Worm (Caenorhabditis elegans) whole organism, young adult: ENCODE measurements around the gene flp-2.

Experiments used
- F10E7.11 ChIP-seq: sonication (generic microtip); optimal IDR thresholded peaks from 2 replicates; lab custom pipeline; 2017; ENCODE audit warnings: mild to moderate bottlenecking, missing genetic modification characterization, moderate library complexity, missing compliant biosample characterization
- F22D6.2 ChIP-seq: sonication (generic microtip); optimal IDR thresholded peaks from 2 replicates; lab custom pipeline; 2016; ENCODE audit warnings: mild to moderate bottlenecking, missing genetic modification characterization, missing compliant biosample characterization
- F23B12.7 ChIP-seq: sonication (generic microtip); optimal IDR thresholded peaks from 2 replicates; lab custom pipeline; 2017; ENCODE audit warnings: missing genetic modification characterization, mild to moderate bottlenecking, missing compliant biosample characterization, antibody characterized with exemption, moderate library complexity; ENCODE audit not compliant: insufficient read depth
- T26A5.8 ChIP-seq: sonication (generic microtip); optimal IDR thresholded peaks from 2 replicates; lab custom pipeline; 2016; ENCODE audit warnings: missing genetic modification characterization, missing compliant biosample characterization
- ZK185.1 ChIP-seq: sonication (generic microtip); optimal IDR thresholded peaks from 2 replicates; lab custom pipeline; 2016; ENCODE audit warnings: mild to moderate bottlenecking, missing genetic modification characterization, missing compliant biosample characterization; ENCODE audit not compliant: poor library complexity, severe bottlenecking
- ama-1 ChIP-seq, 3 experiments: fragments of 150-350 bp in 1 of 3; sonication (generic microtip) in 2 of 3; optimal IDR thresholded peaks; 2 replicates each; lab custom pipeline; 2014 to 2018; ENCODE audit warnings: missing biosample characterization in 2 of 3, missing genetic modification characterization in 2 of 3, missing genetic modification reagents in 2 of 3
- atf-7 ChIP-seq: sonication (generic microtip); optimal IDR thresholded peaks from 2 replicates; lab custom pipeline; 2017; ENCODE audit warnings: mild to moderate bottlenecking, missing genetic modification characterization, missing compliant biosample characterization
- athp-1 ChIP-seq: sonication (generic microtip); optimal IDR thresholded peaks from 2 replicates; lab custom pipeline; 2017; ENCODE audit warnings: mild to moderate bottlenecking, missing genetic modification characterization, missing compliant biosample characterization
- attf-3 ChIP-seq: fragments of 200-800 bp; sonication (Bioruptor generic); conservative IDR thresholded peaks from 2 replicates; pipeline ENCODE4 v1.3.6; 2022; ENCODE audit warnings: missing genetic modification reagents, missing genetic modification characterization, missing compliant biosample characterization
- cebp-1 ChIP-seq, 2 experiments: fragments of 200-800 bp in 1 of 2; sonication (Bioruptor generic) in 1 of 2; sonication (generic microtip) in 1 of 2; IDR thresholded peaks in 1 of 2; optimal IDR thresholded peaks in 1 of 2; 2 replicates each; pipeline versions ENCODE4 v1.3.6 to Lab custom; 2017 to 2022; ENCODE audit warnings: missing compliant biosample characterization in 2 of 2, missing genetic modification characterization in 2 of 2, mild to moderate bottlenecking in 1 of 2, missing genetic modification reagents in 1 of 2, moderate library complexity in 1 of 2
- ceh-27 ChIP-seq: fragments of 200-800 bp; sonication (Bioruptor generic); optimal IDR thresholded peaks from 2 replicates; lab custom pipeline; 2018; ENCODE audit warnings: mild to moderate bottlenecking, missing genetic modification characterization, moderate library complexity, missing compliant biosample characterization
- ceh-91 ChIP-seq: fragments of 200-800 bp; sonication (Bioruptor generic); IDR thresholded peaks from 2 replicates; pipeline ENCODE4 v1.3.6; 2022; ENCODE audit warnings: missing genetic modification reagents, missing genetic modification characterization, missing compliant biosample characterization
- die-1 ChIP-seq: sonication (generic microtip); optimal IDR thresholded peaks from 2 replicates; lab custom pipeline; 2016; ENCODE audit warnings: missing genotype, mild to moderate bottlenecking, missing genetic modification characterization, missing compliant biosample characterization
- dpl-1 ChIP-seq: fragments of 150-350 bp; optimal IDR thresholded peaks from 2 replicates; lab custom pipeline; 2014; ENCODE audit warnings: missing biosample characterization, missing genetic modification reagents, missing genetic modification characterization
- egl-18 ChIP-seq: fragments of 200-800 bp; sonication (Bioruptor generic); IDR thresholded peaks from 2 replicates; pipeline ENCODE4 v1.3.6; 2022; ENCODE audit warnings: missing genetic modification reagents, missing genetic modification characterization, missing compliant biosample characterization
- ekl-4 ChIP-seq: fragments of 200-800 bp; sonication (Bioruptor generic); IDR thresholded peaks from 2 replicates; pipeline ENCODE4 v1.3.6; 2022; ENCODE audit warnings: missing genetic modification reagents, missing genetic modification characterization, missing compliant biosample characterization
- hlh-26 ChIP-seq: fragments of 200-800 bp; sonication (Bioruptor generic); conservative IDR thresholded peaks from 2 replicates; pipeline ENCODE4 v1.3.6; 2022; ENCODE audit warnings: missing genetic modification reagents, missing genetic modification characterization, missing compliant biosample characterization
- hmg-1.2 ChIP-seq: fragments of 200-800 bp; sonication (Bioruptor generic); IDR thresholded peaks from 2 replicates; pipeline ENCODE4 v1.3.6; 2022; ENCODE audit warnings: missing genetic modification reagents, missing genetic modification characterization, missing compliant biosample characterization
- lag-1 ChIP-seq: fragments of 200-800 bp; sonication (Bioruptor generic); IDR thresholded peaks from 2 replicates; pipeline ENCODE4 v1.3.6; 2022; ENCODE audit warnings: missing genetic modification reagents, missing genetic modification characterization, missing compliant biosample characterization
- let-607 ChIP-seq, 2 experiments: fragments of 200-800 bp in 1 of 2; sonication (Bioruptor generic) in 1 of 2; sonication (generic microtip) in 1 of 2; optimal IDR thresholded peaks; 2 replicates each; lab custom pipeline; 2016 to 2018; ENCODE audit warnings: mild to moderate bottlenecking in 2 of 2, missing compliant biosample characterization in 2 of 2, missing genetic modification characterization in 2 of 2, moderate library complexity in 2 of 2, missing genotype in 1 of 2
- lin-35 ChIP-seq, 3 experiments: fragments of 150-350 bp in 2 of 3; sonication (generic microtip) in 1 of 3; optimal IDR thresholded peaks; 2 replicates each; lab custom pipeline; 2014 to 2018; ENCODE audit warnings: missing biosample characterization in 3 of 3, missing genetic modification characterization in 3 of 3, missing genetic modification reagents in 3 of 3
- lin-40 ChIP-seq: sonication (generic microtip); optimal IDR thresholded peaks from 2 replicates; lab custom pipeline; 2016; ENCODE audit warnings: missing genetic modification characterization, mild to moderate bottlenecking, missing compliant biosample characterization, missing genotype, missing genetic modification reagents
- lin-54 ChIP-seq: fragments of 200-800 bp; sonication (Bioruptor generic); optimal IDR thresholded peaks from 2 replicates; lab custom pipeline; 2018; ENCODE audit warnings: mild to moderate bottlenecking, missing genetic modification characterization, missing compliant biosample characterization
- madf-8 ChIP-seq: fragments of 200-800 bp; sonication (Bioruptor generic); conservative IDR thresholded peaks from 2 replicates; pipeline ENCODE4 v1.3.6; 2022; ENCODE audit warnings: missing genetic modification reagents, missing genetic modification characterization, missing compliant biosample characterization
- nfya-2 ChIP-seq: fragments of 200-800 bp; sonication (Bioruptor generic); IDR thresholded peaks from 2 replicates; pipeline ENCODE4 v1.3.6; 2022; ENCODE audit warnings: missing genetic modification reagents, missing genetic modification characterization, missing compliant biosample characterization
- nfyb-1 ChIP-seq: fragments of 200-800 bp; sonication (Bioruptor generic); IDR thresholded peaks from 2 replicates; pipeline ENCODE4 v1.3.6; 2022; ENCODE audit warnings: missing genetic modification reagents, missing genetic modification characterization, missing compliant biosample characterization
- nhr-120 ChIP-seq: fragments of 200-800 bp; sonication (Bioruptor generic); IDR thresholded peaks from 2 replicates; pipeline ENCODE4 v1.3.6; 2022; ENCODE audit warnings: missing genetic modification characterization, missing compliant biosample characterization
- pha-4 ChIP-seq: fragments of 150-350 bp; sonication (generic microtip); optimal IDR thresholded peaks from 2 replicates; lab custom pipeline; 2014; ENCODE audit warnings: missing biosample characterization, missing genetic modification reagents, missing genetic modification characterization
- rec-8 ChIP-seq, 2 experiments: sonication (generic microtip); optimal IDR thresholded peaks; 2 replicates each; lab custom pipeline; 2016; ENCODE audit warnings: mild to moderate bottlenecking in 2 of 2, missing genetic modification characterization in 2 of 2, missing genetic modification reagents in 2 of 2, missing genotype in 2 of 2, missing biosample characterization in 1 of 2, missing compliant biosample characterization in 1 of 2, moderate library complexity in 1 of 2
- rpc-1 ChIP-seq, 2 experiments: fragments of 150-350 bp in 1 of 2; sonication (generic microtip) in 1 of 2; optimal IDR thresholded peaks; 2 replicates each; lab custom pipeline; 2014 to 2018; ENCODE audit warnings: missing biosample characterization in 1 of 2, missing genetic modification characterization in 1 of 2, missing genetic modification reagents in 1 of 2, missing genotype in 1 of 2
- sdz-38 ChIP-seq: sonication (generic microtip); optimal IDR thresholded peaks from 2 replicates; lab custom pipeline; 2016; ENCODE audit warnings: missing genotype, missing genetic modification characterization, missing compliant biosample characterization
- sea-2 ChIP-seq: fragments of 200-800 bp; sonication (Bioruptor generic); IDR thresholded peaks from 2 replicates; pipeline ENCODE4 v1.3.6; 2022; ENCODE audit warnings: missing genetic modification characterization, missing compliant biosample characterization
- snpc-1.3 ChIP-seq: sonication (generic microtip); optimal IDR thresholded peaks from 2 replicates; lab custom pipeline; 2017; ENCODE audit warnings: missing genetic modification characterization, mild to moderate bottlenecking, missing compliant biosample characterization, antibody characterized with exemption, moderate library complexity, missing genotype, missing genetic modification reagents; ENCODE audit not compliant: insufficient read depth
- snpc-4 ChIP-seq, 5 experiments: fragments of 150-350 bp in 1 of 5; sonication (generic microtip) in 4 of 5; optimal IDR thresholded peaks; 2 replicates each; lab custom pipeline; 2014 to 2018; ENCODE audit warnings: missing genetic modification characterization in 5 of 5, missing biosample characterization in 3 of 5, antibody characterized with exemption in 2 of 5, mild to moderate bottlenecking in 2 of 5, missing compliant biosample characterization in 2 of 5, missing genotype in 2 of 5, moderate library complexity in 2 of 5, missing genetic modification reagents in 1 of 5
- sptf-2 ChIP-seq: fragments of 200-800 bp; sonication (Bioruptor generic); optimal IDR thresholded peaks from 2 replicates; lab custom pipeline; 2018; ENCODE audit warnings: mild to moderate bottlenecking, missing genetic modification characterization, missing compliant biosample characterization
- unc-62 ChIP-seq: fragments of 150-350 bp; optimal IDR thresholded peaks from 2 replicates; lab custom pipeline; 2014; ENCODE audit warnings: missing biosample characterization, missing genetic modification reagents, missing genetic modification characterization
- xnd-1 ChIP-seq: sonication (generic microtip); optimal IDR thresholded peaks from 2 replicates; lab custom pipeline; 2016; ENCODE audit warnings: missing genotype, missing genetic modification reagents, missing genetic modification characterization, missing compliant biosample characterization
- zim-3 ChIP-seq: sonication (generic microtip); optimal IDR thresholded peaks from 2 replicates; lab custom pipeline; 2017; ENCODE audit warnings: mild to moderate bottlenecking, missing genetic modification characterization, moderate library complexity, missing compliant biosample characterization
- ztf-22 ChIP-seq: fragments of 200-800 bp; sonication (Bioruptor generic); optimal IDR thresholded peaks from 2 replicates; lab custom pipeline; 2018; ENCODE audit warnings: mild to moderate bottlenecking, missing genetic modification characterization, moderate library complexity, missing compliant biosample characterization
- ztf-26 ChIP-seq: sonication (generic microtip); optimal IDR thresholded peaks from 2 replicates; lab custom pipeline; 2017; ENCODE audit warnings: missing genetic modification characterization, missing compliant biosample characterization
- ztf-28 ChIP-seq: fragments of 200-800 bp; sonication (Bioruptor generic); IDR thresholded peaks from 2 replicates; pipeline ENCODE4 v1.3.6; 2022; ENCODE audit warnings: missing genetic modification reagents, missing genetic modification characterization, missing compliant biosample characterization
- ztf-6 ChIP-seq: fragments of 200-800 bp; sonication (Bioruptor generic); IDR thresholded peaks from 2 replicates; pipeline ENCODE4 v1.3.6; 2022; ENCODE audit warnings: missing genetic modification reagents, missing genetic modification characterization, missing compliant biosample characterization

The flp-2 gene

DNA sequence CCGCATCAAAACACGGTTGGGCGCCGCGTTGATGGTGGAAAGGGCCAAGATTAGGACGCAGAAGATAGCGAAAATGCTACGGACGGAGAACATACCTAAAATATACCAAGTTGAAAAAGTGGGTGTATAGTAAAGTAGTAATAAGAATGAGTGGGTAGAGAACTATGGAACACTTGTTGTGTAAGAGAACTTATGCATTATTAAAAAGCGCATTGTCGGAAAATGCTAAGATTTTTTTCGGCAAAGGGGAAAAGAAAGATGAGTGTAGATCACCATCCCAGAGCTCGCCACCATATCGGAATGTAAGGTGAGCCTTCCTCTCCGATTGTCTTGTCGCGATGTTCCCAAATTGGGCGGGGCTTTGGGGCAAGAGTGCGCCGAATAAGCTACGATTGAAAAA, 7.2 kb downstream of the flp-2 start, which contains the start of gene flp-28:
TSS of gene flp-28 (minus strand) at position 101 of the 400 bp plus-strand sequence.
- TF ChIP-seq ekl-4 (GFP tag; lab: Robert Waterston, UW) (no peak), ztf-28 (GFP tag; lab: Robert Waterston, UW) (no peak), sdz-38 (tag; lab: Kevin White, UChicago) (no peak), hlh-26 (no peak), snpc-1.3 (tag; lab: Kevin White, UChicago) (no peak), sea-2 (GFP tag; lab: Robert Waterston, UW) (no peak), die-1 (tag; lab: Kevin White, UChicago) (no peak), let-607 (tag; optimal IDR thresholded peaks at IDR 0.05; lab: Kevin White, UChicago) (no peak), lag-1 (GFP tag; lab: Robert Waterston, UW) (no peak), lin-35 (GFP tag; optimal IDR thresholded peaks at IDR 0.05; lab: Kevin White, UChicago) (no peak), attf-3 (no peak), athp-1 (no peak), nhr-120 (GFP tag; lab: Robert Waterston, UW) (no peak), zim-3 (tag; lab: Kevin White, UChicago) (no peak), sptf-2 (GFP tag; lab: Kevin White, UChicago) (no peak)

DNA sequence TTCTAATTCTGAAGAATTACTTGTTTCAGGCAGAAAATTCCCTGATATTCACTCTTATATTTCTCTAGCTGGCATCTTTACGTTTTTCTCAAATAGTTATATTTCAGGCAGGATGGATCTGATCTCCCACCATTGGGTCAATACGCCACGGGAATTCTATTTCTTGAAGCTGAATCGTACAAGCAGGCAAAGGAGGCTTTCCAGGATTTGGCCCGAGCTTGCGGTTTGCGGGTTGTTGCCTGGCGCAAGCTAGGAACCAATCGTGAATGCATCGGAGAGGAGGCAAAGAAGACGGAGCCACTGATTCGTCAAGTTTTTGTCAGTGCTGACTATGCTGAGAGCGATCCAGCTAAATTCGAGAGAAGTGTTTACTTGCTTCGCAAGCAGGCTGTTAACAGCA, 10.0 kb downstream of the flp-2 start:
- TF ChIP-seq snpc-4 (GFP tag; optimal IDR thresholded peaks at IDR 0.05; lab: Kevin White, UChicago) (no peak), snpc-4 (tag; optimal IDR thresholded peaks at IDR 0.05; lab: Kevin White, UChicago) (no peak), F10E7.11 (no peak), dpl-1 (no peak), F23B12.7 (tag; lab: Kevin White, UChicago) (no peak), sptf-2 (GFP tag; lab: Kevin White, UChicago) (no peak), lag-1 (GFP tag; lab: Robert Waterston, UW) (peak; percentile 58; the same call in 1 of the 2 replicates), rec-8 (tag; optimal IDR thresholded peaks at IDR 0.05; lab: Kevin White, UChicago) (no peak), unc-62 (GFP tag; lab: Kevin White, UChicago) (no peak), ama-1 (optimal IDR thresholded peaks at IDR 0.05; lab: Kevin White, UChicago) (no peak), ama-1 (GFP tag; optimal IDR thresholded peaks at IDR 0.05; lab: Kevin White, UChicago) (no peak), ztf-6 (GFP tag; lab: Robert Waterston, UW) (no peak), ceh-27 (GFP tag; lab: Kevin White, UChicago) (no peak), nfya-2 (GFP tag; lab: Robert Waterston, UW) (0 out of 2 replicates have a peak, but pooled peaks have one; percentile 58), pha-4 (tag; lab: Kevin White, UChicago) (no peak)

DNA sequence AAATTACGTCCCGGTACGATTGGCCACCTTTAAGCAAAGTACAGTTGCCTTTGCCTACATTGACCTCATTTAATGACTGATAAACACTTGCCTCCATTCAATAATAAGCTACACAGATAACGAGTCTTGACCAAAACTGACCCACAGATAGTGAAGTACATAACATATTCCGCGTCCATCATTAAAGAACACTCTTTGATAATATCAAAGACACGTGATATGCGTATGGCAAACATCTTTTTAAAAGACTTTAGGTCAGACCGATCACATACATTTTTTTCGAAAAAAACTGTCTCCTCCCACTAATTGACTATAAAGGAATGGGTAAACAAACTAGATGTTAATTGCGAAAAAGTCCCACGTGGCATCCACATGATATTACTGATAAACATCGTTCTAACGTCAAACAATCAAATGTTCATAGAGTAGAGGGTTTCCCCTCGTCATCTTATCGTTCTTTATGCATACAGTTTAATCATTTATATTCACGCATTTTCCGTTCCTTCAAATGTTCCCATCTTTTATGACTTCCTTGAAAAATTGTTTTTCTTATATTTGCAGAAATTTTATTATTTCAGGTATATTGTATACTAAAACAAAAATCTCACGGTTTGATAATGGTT, 10.9 kb downstream of the flp-2 start, which contains the start of gene W07E11.1:
TSS of gene W07E11.1 (plus strand) at position 573 of the 623 bp plus-strand sequence.
- TF ChIP-seq hmg-1.2: 0 out of 2 replicates have a peak, but pooled peaks have one; percentile 9
- peak; percentile 47 for TF ChIP-seq lin-40 (tag; lab: Kevin White, UChicago)
- TF ChIP-seq cebp-1 (GFP tag; IDR thresholded peaks at IDR 0.05; lab: Robert Waterston, UW): no peak; the same call in 1 of the 2 replicates
- peak; percentile 66 for TF ChIP-seq cebp-1 (tag; optimal IDR thresholded peaks at IDR 0.05; lab: Kevin White, UChicago)
- no peak for TF ChIP-seq madf-8 (GFP tag; lab: Robert Waterston, UW)
- TF ChIP-seq egl-18 (GFP tag; lab: Robert Waterston, UW): no peak
- no peak for TF ChIP-seq rpc-1 (optimal IDR thresholded peaks at IDR 0.05; lab: Kevin White, UChicago)
- TF ChIP-seq rpc-1 (tag; optimal IDR thresholded peaks at IDR 0.05; lab: Kevin White, UChicago): no peak
- peak; percentile 51 for TF ChIP-seq ztf-22 (GFP tag; lab: Kevin White, UChicago)
- TF ChIP-seq atf-7 (tag; lab: Kevin White, UChicago): peak; percentile 55
- TF ChIP-seq lag-1 (GFP tag; lab: Robert Waterston, UW): no peak
- no peak for TF ChIP-seq ceh-91
- no peak for TF ChIP-seq T26A5.8 (tag; lab: Kevin White, UChicago)
- TF ChIP-seq sdz-38 (tag; lab: Kevin White, UChicago): no peak
- TF ChIP-seq xnd-1: no peak
- peak; percentile 49 for TF ChIP-seq F22D6.2
- peak; percentile 51 for TF ChIP-seq ztf-26 (tag; lab: Kevin White, UChicago)
- peak; percentile 42 for TF ChIP-seq ZK185.1 (tag; lab: Kevin White, UChicago)
- TF ChIP-seq nfyb-1 (GFP tag; lab: Robert Waterston, UW): 0 out of 2 replicates have a peak, but pooled peaks have one; percentile 37
- no peak for TF ChIP-seq lin-54 (GFP tag; lab: Kevin White, UChicago)
